Worm (Caenorhabditis elegans) whole organism, late embryonic: ENCODE results near the gene C07G1.6.

Source experiments
- C38D4.7 ChIP-seq: fragments of 200-800 bp; sonication (Bioruptor generic); optimal IDR thresholded peaks from 2 replicates; lab custom pipeline; 2018; ENCODE audit warnings: mild to moderate bottlenecking, missing genetic modification characterization, moderate library complexity, missing compliant biosample characterization
- F13H6.1 ChIP-seq: sonication (generic microtip); optimal IDR thresholded peaks from 2 replicates; lab custom pipeline; 2016; ENCODE audit warnings: missing genetic modification characterization, missing compliant biosample characterization
- K02D7.2 ChIP-seq: sonication (generic microtip); optimal IDR thresholded peaks from 2 replicates; lab custom pipeline; 2017; ENCODE audit warnings: mild to moderate bottlenecking, missing genetic modification characterization, missing compliant biosample characterization
- K09A11.1 ChIP-seq: sonication (generic microtip); optimal IDR thresholded peaks from 2 replicates; lab custom pipeline; 2017; ENCODE audit warnings: antibody characterized with exemption, mild to moderate bottlenecking, missing genetic modification characterization, missing compliant biosample characterization; ENCODE audit not compliant: insufficient read depth
- Y22D7AL.16 ChIP-seq: sonication (generic microtip); optimal IDR thresholded peaks from 2 replicates; lab custom pipeline; 2016; ENCODE audit warnings: missing genetic modification characterization, missing compliant biosample characterization
- ahr-1 ChIP-seq: sonication (generic microtip); optimal IDR thresholded peaks from 2 replicates; lab custom pipeline; 2016; ENCODE audit warnings: missing genetic modification characterization, missing compliant biosample characterization
- ama-1 ChIP-seq: fragments of 150-350 bp; optimal IDR thresholded peaks from 2 replicates; lab custom pipeline; 2014
- ceh-14 ChIP-seq: sonication (generic microtip); optimal IDR thresholded peaks from 2 replicates; lab custom pipeline; 2016; ENCODE audit warnings: missing genotype, missing genetic modification characterization, missing compliant biosample characterization
- ceh-31 ChIP-seq: sonication (generic microtip); optimal IDR thresholded peaks from 2 replicates; lab custom pipeline; 2016; ENCODE audit warnings: missing genetic modification characterization, missing compliant biosample characterization
- ceh-48 ChIP-seq: sonication (generic microtip); optimal IDR thresholded peaks from 2 replicates; lab custom pipeline; 2016; ENCODE audit warnings: missing genetic modification characterization, inconsistent platforms, missing compliant biosample characterization
- ceh-6 ChIP-seq: fragments of 200-800 bp; sonication (Bioruptor generic); optimal IDR thresholded peaks from 2 replicates; lab custom pipeline; 2018; ENCODE audit warnings: mild to moderate bottlenecking, missing genetic modification characterization, missing compliant biosample characterization
- che-1 ChIP-seq: sonication (generic microtip); optimal IDR thresholded peaks from 2 replicates; lab custom pipeline; 2016; ENCODE audit warnings: mild to moderate bottlenecking, missing genetic modification characterization, missing compliant biosample characterization
- elt-2 ChIP-seq: sonication (generic microtip); optimal IDR thresholded peaks from 2 replicates; lab custom pipeline; 2016; ENCODE audit warnings: missing genetic modification reagents, missing genetic modification characterization, missing compliant biosample characterization
- fkh-10 ChIP-seq: fragments of 150-350 bp; optimal IDR thresholded peaks from 2 replicates; lab custom pipeline; 2014; ENCODE audit warnings: missing biosample characterization, missing genetic modification reagents, missing genetic modification characterization
- fkh-6 ChIP-seq: sonication (generic microtip); optimal IDR thresholded peaks from 2 replicates; lab custom pipeline; 2016; ENCODE audit warnings: missing genetic modification characterization, missing compliant biosample characterization
- hlh-13 ChIP-seq: fragments of 200-800 bp; sonication (Bioruptor generic); optimal IDR thresholded peaks from 2 replicates; lab custom pipeline; 2018; ENCODE audit warnings: mild to moderate bottlenecking, missing genetic modification characterization, missing compliant biosample characterization
- hlh-30 ChIP-seq: sonication (generic microtip); optimal IDR thresholded peaks from 2 replicates; lab custom pipeline; 2017; ENCODE audit warnings: antibody characterized with exemption, missing genetic modification characterization, missing compliant biosample characterization; ENCODE audit not compliant: insufficient read depth
- hlh-6 ChIP-seq: sonication (generic microtip); optimal IDR thresholded peaks from 2 replicates; lab custom pipeline; 2016; ENCODE audit warnings: missing genotype, missing genetic modification characterization, missing compliant biosample characterization
- hlh-8 ChIP-seq: sonication (generic microtip); optimal IDR thresholded peaks from 2 replicates; lab custom pipeline; 2016; ENCODE audit warnings: missing genotype, missing genetic modification characterization, missing compliant biosample characterization
- lim-6 ChIP-seq: sonication (generic microtip); optimal IDR thresholded peaks from 2 replicates; lab custom pipeline; 2016; ENCODE audit warnings: missing genetic modification characterization, missing compliant biosample characterization
- mec-3 ChIP-seq: sonication (generic microtip); optimal IDR thresholded peaks from 2 replicates; lab custom pipeline; 2016; ENCODE audit warnings: borderline replicate concordance, missing genetic modification characterization, missing compliant biosample characterization
- nfya-1 ChIP-seq: sonication (generic microtip); optimal IDR thresholded peaks from 2 replicates; lab custom pipeline; 2017; ENCODE audit warnings: missing genetic modification characterization, mild to moderate bottlenecking, missing compliant biosample characterization, antibody characterized with exemption, moderate library complexity
- nhr-11 ChIP-seq: fragments of 150-350 bp; optimal IDR thresholded peaks from 2 replicates; lab custom pipeline; 2014; ENCODE audit warnings: missing biosample characterization, missing genetic modification characterization
- nhr-232 ChIP-seq: sonication (generic microtip); optimal IDR thresholded peaks from 2 replicates; lab custom pipeline; 2016; ENCODE audit warnings: missing genetic modification characterization, missing compliant biosample characterization
- npax-4 ChIP-seq: sonication (generic microtip); optimal IDR thresholded peaks from 2 replicates; lab custom pipeline; 2016; ENCODE audit warnings: missing genetic modification characterization, missing compliant biosample characterization
- pat-9 ChIP-seq: fragments of 200-800 bp; sonication (Bioruptor generic); optimal IDR thresholded peaks from 2 replicates; lab custom pipeline; 2018; ENCODE audit warnings: mild to moderate bottlenecking, missing genetic modification characterization, moderate library complexity, missing compliant biosample characterization
- pax-1 ChIP-seq: fragments of 150-350 bp; optimal IDR thresholded peaks from 2 replicates; lab custom pipeline; 2014; ENCODE audit warnings: missing biosample characterization, missing genetic modification characterization
- pha-2 ChIP-seq: sonication (generic microtip); optimal IDR thresholded peaks from 2 replicates; lab custom pipeline; 2017; ENCODE audit warnings: mild to moderate bottlenecking, missing genetic modification characterization, missing compliant biosample characterization
- pha-4 ChIP-seq: fragments of 150-350 bp; optimal IDR thresholded peaks from 2 replicates; lab custom pipeline; 2018; ENCODE audit warnings: missing biosample characterization, missing genetic modification reagents, missing genetic modification characterization
- pqm-1 ChIP-seq: sonication (generic microtip); optimal IDR thresholded peaks from 2 replicates; lab custom pipeline; 2016; ENCODE audit warnings: missing genetic modification characterization, missing compliant biosample characterization
- pros-1 ChIP-seq: fragments of 150-350 bp; optimal IDR thresholded peaks from 2 replicates; lab custom pipeline; 2014; ENCODE audit warnings: missing biosample characterization, missing genetic modification reagents, missing genetic modification characterization
- ref-2 ChIP-seq: sonication (generic microtip); optimal IDR thresholded peaks from 2 replicates; lab custom pipeline; 2016; ENCODE audit warnings: missing genetic modification characterization, missing compliant biosample characterization
- sdc-2 ChIP-seq: sonication (generic microtip); optimal IDR thresholded peaks from 2 replicates; lab custom pipeline; 2016; ENCODE audit warnings: missing genotype, missing genetic modification characterization, missing compliant biosample characterization
- tbx-2 ChIP-seq: sonication (generic microtip); optimal IDR thresholded peaks from 2 replicates; lab custom pipeline; 2016; ENCODE audit warnings: missing genetic modification characterization, missing compliant biosample characterization
- tbx-7 ChIP-seq: sonication (generic microtip); optimal IDR thresholded peaks from 2 replicates; lab custom pipeline; 2016; ENCODE audit warnings: missing genotype, missing genetic modification characterization, missing compliant biosample characterization
- ttx-3 ChIP-seq: sonication (generic microtip); optimal IDR thresholded peaks from 2 replicates; lab custom pipeline; 2016; ENCODE audit warnings: missing genetic modification reagents, missing genetic modification characterization, missing compliant biosample characterization
- unc-42 ChIP-seq: sonication (generic microtip); optimal IDR thresholded peaks from 2 replicates; lab custom pipeline; 2016; ENCODE audit warnings: missing genotype, missing genetic modification characterization, missing compliant biosample characterization
- unc-86 ChIP-seq: sonication (generic microtip); optimal IDR thresholded peaks from 2 replicates; lab custom pipeline; 2016; ENCODE audit warnings: missing genetic modification characterization, missing compliant biosample characterization

C07G1.6 gene

ce11 chrIV:8182566-8182965 lies 27.6 kb downstream of the C07G1.6 start:
- no peak for TF ChIP-seq elt-2 (tag; lab: Kevin White, UChicago)
- no peak for TF ChIP-seq ttx-3 (tag; lab: Kevin White, UChicago)
- TF ChIP-seq fkh-10, result no peak
- TF ChIP-seq pros-1 (tag; lab: Kevin White, UChicago), result no peak
- TF ChIP-seq ahr-1 (tag; lab: Kevin White, UChicago), result no peak
- no peak for TF ChIP-seq hlh-30
- no peak for TF ChIP-seq F13H6.1
- TF ChIP-seq ceh-48 (tag; lab: Kevin White, UChicago), result no peak
- peak; percentile 24 for TF ChIP-seq nfya-1 (tag; lab: Kevin White, UChicago)
- no peak for TF ChIP-seq hlh-6
- no peak for TF ChIP-seq unc-86 (tag; lab: Kevin White, UChicago)
- no peak for TF ChIP-seq tbx-7
- no peak for TF ChIP-seq pax-1
- TF ChIP-seq nhr-11 (tag; lab: Kevin White, UChicago), result no peak
- no peak for TF ChIP-seq C38D4.7
- TF ChIP-seq ama-1 (lab: Kevin White, UChicago), result no peak
- no peak for TF ChIP-seq pha-4
- TF ChIP-seq che-1 (tag; lab: Kevin White, UChicago), result no peak
- TF ChIP-seq unc-42 (tag; lab: Kevin White, UChicago), result peak; percentile 65
- TF ChIP-seq hlh-8 (tag; lab: Kevin White, UChicago), result no peak
- TF ChIP-seq K09A11.1 (tag; lab: Kevin White, UChicago), result no peak
- TF ChIP-seq ref-2, result peak; percentile 14
- no peak for TF ChIP-seq ceh-6 (GFP tag; lab: Kevin White, UChicago)
- TF ChIP-seq, all 69 proteins: peak for 3

- TF ChIP-seq npax-4 (tag; lab: Kevin White, UChicago), result no peak
- TF ChIP-seq sdc-2 (tag; lab: Kevin White, UChicago), result no peak
- no peak for TF ChIP-seq ref-2
- no peak for TF ChIP-seq pqm-1 (tag; lab: Kevin White, UChicago)
- no peak for TF ChIP-seq fkh-6 (tag; lab: Kevin White, UChicago)
- no peak for TF ChIP-seq ceh-14
- no peak for TF ChIP-seq K09A11.1 (tag; lab: Kevin White, UChicago)
- TF ChIP-seq pha-2 (tag; lab: Kevin White, UChicago), result no peak
- peak; percentile 81 for TF ChIP-seq unc-42 (tag; lab: Kevin White, UChicago)
- TF ChIP-seq Y22D7AL.16 (tag; lab: Kevin White, UChicago), result no peak
- TF ChIP-seq tbx-7, result no peak
- no peak for TF ChIP-seq mec-3 (tag; lab: Kevin White, UChicago)
- peak; percentile 80 for TF ChIP-seq fkh-10
- no peak for TF ChIP-seq lim-6 (tag; lab: Kevin White, UChicago)
- TF ChIP-seq, all 69 proteins: peak for 2
These were observed 28.8 kb downstream of the C07G1.6 start for ce11 chrIV:8181404-8181803.

- TF ChIP-seq ceh-31 (peak; percentile 11), K09A11.1 (tag; lab: Kevin White, UChicago) (no peak), pat-9 (tag; lab: Kevin White, UChicago) (no peak), fkh-6 (tag; lab: Kevin White, UChicago) (no peak), lim-6 (tag; lab: Kevin White, UChicago) (no peak), hlh-13 (GFP tag; lab: Kevin White, UChicago) (no peak), nhr-232 (tag; lab: Kevin White, UChicago) (no peak), pha-4 (no peak), tbx-2 (tag; lab: Kevin White, UChicago) (no peak), hlh-30 (no peak), sdc-2 (tag; lab: Kevin White, UChicago) (no peak), unc-42 (tag; lab: Kevin White, UChicago) (peak; percentile 5), Y22D7AL.16 (tag; lab: Kevin White, UChicago) (no peak), K02D7.2 (tag; lab: Kevin White, UChicago) (no peak)
These were observed 34.3 kb downstream of the C07G1.6 start, which contains the start of gene pct-1 for ce11 chrIV:8175686-8176532. Gene pct-1, plus strand, starts transcription at chrIV:8176482.
